Worm (Caenorhabditis elegans): Measurements from ENCODE around the gene mrpl-22.

The mrpl-22 gene

ce11 chrIII:10615166-10615565 is at the start of gene mrpl-22:
Gene mrpl-22 (plus strand): TSS chrIII:10615466.
- TF ChIP-seq him-1 (tag; optimal IDR thresholded peaks at IDR 0.05) (no peak), dao-5 (tag; optimal IDR thresholded peaks at IDR 0.05) (no peak), W03F9.2 (tag; optimal IDR thresholded peaks at IDR 0.05) (no peak)

- no peak for TF ChIP-seq dao-5 (tag; optimal IDR thresholded peaks at IDR 0.05)
- no peak for TF ChIP-seq him-1 (tag; optimal IDR thresholded peaks at IDR 0.05)
- TF ChIP-seq W03F9.2 (tag; optimal IDR thresholded peaks at IDR 0.05): no peak
Observed at ce11 chrIII:10565926-10566325, 49.3 kb upstream of the mrpl-22 start, which contains the start of gene acdh-11. Gene acdh-11 (plus strand): TSS chrIII:10566258.

- TF ChIP-seq dao-5 (tag; optimal IDR thresholded peaks at IDR 0.05) (no peak), him-1 (tag; optimal IDR thresholded peaks at IDR 0.05) (no peak), W03F9.2 (tag; optimal IDR thresholded peaks at IDR 0.05) (no peak)
Observed at ce11 chrIII:10569246-10569645, 46.0 kb upstream of the mrpl-22 start.

ce11 chrIII:10575320-10575719 is 39.9 kb upstream of the mrpl-22 start, which contains the start of gene Y45F3A.4:
Gene Y45F3A.4 (minus strand): TSS chrIII:10575420.
- TF ChIP-seq dao-5 (tag; optimal IDR thresholded peaks at IDR 0.05) (no peak), him-1 (tag; optimal IDR thresholded peaks at IDR 0.05) (no peak), W03F9.2 (tag; optimal IDR thresholded peaks at IDR 0.05) (no peak)

- no peak for TF ChIP-seq him-1 (tag; optimal IDR thresholded peaks at IDR 0.05)
Observed at ce11 chrIII:10577782-10578181, 37.5 kb upstream of the mrpl-22 start.

ce11 chrIII:10578873-10579272 is 36.4 kb upstream of the mrpl-22 start:
- TF ChIP-seq dao-5 (tag; optimal IDR thresholded peaks at IDR 0.05) (no peak), W03F9.2 (tag; optimal IDR thresholded peaks at IDR 0.05) (no peak), him-1 (tag; optimal IDR thresholded peaks at IDR 0.05) (no peak)

- no peak for TF ChIP-seq W03F9.2 (tag; optimal IDR thresholded peaks at IDR 0.05)
- TF ChIP-seq him-1 (tag; optimal IDR thresholded peaks at IDR 0.05): no peak
- TF ChIP-seq dao-5 (tag; optimal IDR thresholded peaks at IDR 0.05): no peak
Observed at ce11 chrIII:10580206-10580605, 35.1 kb upstream of the mrpl-22 start.

- no peak for TF ChIP-seq dao-5 (tag; optimal IDR thresholded peaks at IDR 0.05)
- TF ChIP-seq him-1 (tag; optimal IDR thresholded peaks at IDR 0.05): no peak
- no peak for TF ChIP-seq W03F9.2 (tag; optimal IDR thresholded peaks at IDR 0.05)
Observed at ce11 chrIII:10583483-10583882, 31.8 kb upstream of the mrpl-22 start.

- TF ChIP-seq dao-5 (tag; optimal IDR thresholded peaks at IDR 0.05) (no peak), W03F9.2 (tag; optimal IDR thresholded peaks at IDR 0.05) (no peak), him-1 (tag; optimal IDR thresholded peaks at IDR 0.05) (no peak)
Observed at ce11 chrIII:10586243-10586642, 29.0 kb upstream of the mrpl-22 start, which contains the start of gene Y45F3A.5. Gene Y45F3A.5 (minus strand): TSS chrIII:10586343.

ce11 chrIII:10592074-10592473 is 23.2 kb upstream of the mrpl-22 start:
- TF ChIP-seq W03F9.2 (tag; optimal IDR thresholded peaks at IDR 0.05): no peak
- TF ChIP-seq dao-5 (tag; optimal IDR thresholded peaks at IDR 0.05): no peak
- no peak for TF ChIP-seq him-1 (tag; optimal IDR thresholded peaks at IDR 0.05)

ce11 chrIII:10592729-10593128 is 22.5 kb upstream of the mrpl-22 start, which contains the start of gene Y45F3A.8:
Gene Y45F3A.8 (minus strand): TSS chrIII:10592829.
- TF ChIP-seq him-1 (tag; optimal IDR thresholded peaks at IDR 0.05): no peak

ce11 chrIII:10595066-10595465 is 20.2 kb upstream of the mrpl-22 start, which contains the start of gene Y45F3A.9:
Gene Y45F3A.9 (minus strand): TSS chrIII:10595166.
- TF ChIP-seq W03F9.2 (tag; optimal IDR thresholded peaks at IDR 0.05): no peak
- TF ChIP-seq him-1 (tag; optimal IDR thresholded peaks at IDR 0.05): no peak

ce11 chrIII:10596387-10596786 is 18.9 kb upstream of the mrpl-22 start, which contains the start of gene Y39A1A.3:
Gene Y39A1A.3 (minus strand): TSS chrIII:10596487.
- no peak for TF ChIP-seq him-1 (tag; optimal IDR thresholded peaks at IDR 0.05)
- no peak for TF ChIP-seq W03F9.2 (tag; optimal IDR thresholded peaks at IDR 0.05)
- TF ChIP-seq dao-5 (tag; optimal IDR thresholded peaks at IDR 0.05): no peak

- peak; percentile 87 for TF ChIP-seq W03F9.2 (tag; optimal IDR thresholded peaks at IDR 0.05)
- TF ChIP-seq dao-5 (tag; optimal IDR thresholded peaks at IDR 0.05): no peak
Observed at ce11 chrIII:10599699-10600098, 15.6 kb upstream of the mrpl-22 start.

- TF ChIP-seq dao-5 (tag; optimal IDR thresholded peaks at IDR 0.05) (no peak), him-1 (tag; optimal IDR thresholded peaks at IDR 0.05) (no peak), W03F9.2 (tag; optimal IDR thresholded peaks at IDR 0.05) (peak; percentile 7)
Observed at ce11 chrIII:10600138-10600626, 15.1 kb upstream of the mrpl-22 start, which contains the start of gene epg-6. Gene epg-6 (minus strand): TSS chrIII:10600188.

Measured in whole organism, L4/young adult.